Worm (Caenorhabditis elegans) whole organism, mixed stage, embryonic: ENCODE data around the gene col-169.

Experiments
- ceh-43 ChIP-seq: fragments of 200-800 bp; sonication (Bioruptor generic); optimal IDR thresholded peaks from 2 replicates; lab custom pipeline; 2018; ENCODE audit warnings: mild to moderate bottlenecking, missing genetic modification characterization, moderate library complexity, missing compliant biosample characterization
- ham-2 ChIP-seq: fragments of 200-800 bp; sonication (Bioruptor generic); optimal IDR thresholded peaks from 2 replicates; lab custom pipeline; 2018; ENCODE audit warnings: mild to moderate bottlenecking, missing genetic modification characterization, missing compliant biosample characterization
- hlh-1 ChIP-seq: fragments of 150-350 bp; optimal IDR thresholded peaks from 2 replicates; lab custom pipeline; 2014; ENCODE audit warnings: missing biosample characterization, missing genetic modification reagents, missing genetic modification characterization
- lin-13 ChIP-seq: fragments of 150-350 bp; optimal IDR thresholded peaks from 2 replicates; lab custom pipeline; 2014; ENCODE audit warnings: missing biosample characterization, missing genetic modification characterization
- mab-5 ChIP-seq: fragments of 150-350 bp; optimal IDR thresholded peaks from 2 replicates; lab custom pipeline; 2014; ENCODE audit warnings: missing biosample characterization, missing genetic modification characterization
- nhr-237 ChIP-seq: fragments of 150-350 bp; optimal IDR thresholded peaks from 2 replicates; lab custom pipeline; 2014; ENCODE audit warnings: missing biosample characterization, missing genetic modification characterization
- snpc-4 ChIP-seq: fragments of 150-350 bp; optimal IDR thresholded peaks from 2 replicates; lab custom pipeline; 2014; ENCODE audit warnings: missing biosample characterization, missing genetic modification characterization
- tbx-8 ChIP-seq: fragments of 200-800 bp; sonication (Bioruptor generic); optimal IDR thresholded peaks from 2 replicates; lab custom pipeline; 2018; ENCODE audit warnings: mild to moderate bottlenecking, missing genetic modification characterization, moderate library complexity, missing compliant biosample characterization
- unc-39 ChIP-seq: fragments of 150-350 bp; optimal IDR thresholded peaks from 2 replicates; lab custom pipeline; 2014; ENCODE audit warnings: missing biosample characterization, missing genetic modification characterization
- unc-62 ChIP-seq: fragments of 150-350 bp; optimal IDR thresholded peaks from 2 replicates; lab custom pipeline; 2014; ENCODE audit warnings: missing biosample characterization, missing genetic modification reagents, missing genetic modification characterization
- ztf-11 ChIP-seq: fragments of 150-350 bp; optimal IDR thresholded peaks from 2 replicates; lab custom pipeline; 2014; ENCODE audit warnings: missing biosample characterization, missing genetic modification characterization

DNA sequence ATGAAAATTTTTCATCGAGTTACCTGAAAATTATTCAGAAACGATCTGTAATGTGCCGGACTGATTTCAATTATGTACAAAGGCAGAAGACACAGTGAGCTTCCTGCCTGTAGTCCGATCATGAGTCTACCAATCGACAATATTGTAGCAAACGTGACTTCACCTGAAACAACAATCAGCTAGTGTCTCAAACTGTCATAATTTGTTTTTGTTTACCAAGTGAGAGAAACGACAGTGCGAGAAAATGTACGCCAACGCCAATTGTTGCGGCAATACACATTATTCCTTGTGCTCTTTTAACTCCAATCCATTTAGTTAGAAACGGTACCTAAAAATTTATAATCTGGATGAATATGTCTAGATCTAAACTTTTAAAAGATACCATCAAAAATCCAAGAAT is 8.4 kb downstream of the col-169 start:
- TF ChIP-seq snpc-4 (tag; lab: Kevin White, UChicago), result no peak
- TF ChIP-seq mab-5, result no peak
- no peak for TF ChIP-seq nhr-237 (tag; lab: Kevin White, UChicago)
- TF ChIP-seq lin-13 (tag; lab: Kevin White, UChicago), result no peak
- TF ChIP-seq ceh-43 (GFP tag; lab: Kevin White, UChicago), result no peak
- no peak for TF ChIP-seq tbx-8 (GFP tag; lab: Kevin White, UChicago)
- no peak for TF ChIP-seq unc-39 (tag; lab: Kevin White, UChicago)
- TF ChIP-seq hlh-1, result no peak
- no peak for TF ChIP-seq unc-62 (GFP tag; lab: Kevin White, UChicago)
- TF ChIP-seq ham-2 (GFP tag; lab: Kevin White, UChicago), result no peak
- TF ChIP-seq ztf-11 (tag; lab: Kevin White, UChicago), result no peak
